Worm (Caenorhabditis elegans): ENCODE measurements around the gene srh-217.

Gene srh-217

ce11 chrV:20188790-20189189 is 6.6 kb downstream of the srh-217 start, which contains the start of gene fbxa-116:
Gene fbxa-116, minus strand, starts transcription at chrV:20188890.
- TF ChIP-seq ztf-29 (GFP tag; IDR thresholded peaks at IDR 0.05): no peak
- TF ChIP-seq med-1 (GFP tag; optimal IDR thresholded peaks at IDR 0.05; ENCODE audit: insufficient read depth): no peak
- TF ChIP-seq cog-1 (tag; optimal IDR thresholded peaks at IDR 0.05): no peak
- TF ChIP-seq klf-2 (GFP tag; conservative IDR thresholded peaks at IDR 0.05): no peak
- TF ChIP-seq tab-1 (GFP tag; IDR thresholded peaks at IDR 0.05): no peak
- TF ChIP-seq ref-1 (GFP tag; conservative IDR thresholded peaks at IDR 0.05): no peak
- TF ChIP-seq T22C8.4 (GFP tag; IDR thresholded peaks at IDR 0.05): no peak
- TF ChIP-seq flt-1 (GFP tag; IDR thresholded peaks at IDR 0.05): no peak
- TF ChIP-seq ztf-23 (GFP tag; IDR thresholded peaks at IDR 0.05): no peak

- TF ChIP-seq tab-1 (GFP tag; IDR thresholded peaks at IDR 0.05) (no peak), T22C8.4 (GFP tag; IDR thresholded peaks at IDR 0.05) (no peak), ztf-29 (GFP tag; IDR thresholded peaks at IDR 0.05) (no peak), ref-1 (GFP tag; conservative IDR thresholded peaks at IDR 0.05) (no peak), ztf-23 (GFP tag; IDR thresholded peaks at IDR 0.05) (no peak), cog-1 (tag; optimal IDR thresholded peaks at IDR 0.05) (no peak)
Observed at ce11 chrV:20186579-20186978, 8.8 kb downstream of the srh-217 start, which contains the start of gene srz-16. Gene srz-16, minus strand, starts transcription at chrV:20186679.

- no peak for TF ChIP-seq ztf-29 (GFP tag; IDR thresholded peaks at IDR 0.05)
- no peak for TF ChIP-seq flt-1 (GFP tag; IDR thresholded peaks at IDR 0.05)
- TF ChIP-seq tab-1 (GFP tag; IDR thresholded peaks at IDR 0.05): no peak
- TF ChIP-seq klf-2 (GFP tag; conservative IDR thresholded peaks at IDR 0.05): no peak
- TF ChIP-seq ztf-23 (GFP tag; IDR thresholded peaks at IDR 0.05): no peak
- TF ChIP-seq med-1 (GFP tag; optimal IDR thresholded peaks at IDR 0.05; ENCODE audit: insufficient read depth): no peak
- no peak for TF ChIP-seq cog-1 (tag; optimal IDR thresholded peaks at IDR 0.05)
- TF ChIP-seq ref-1 (GFP tag; conservative IDR thresholded peaks at IDR 0.05): no peak
- TF ChIP-seq T22C8.4 (GFP tag; IDR thresholded peaks at IDR 0.05): no peak
Observed at ce11 chrV:20182311-20182710, 13.0 kb downstream of the srh-217 start.

- TF ChIP-seq ref-1 (GFP tag; conservative IDR thresholded peaks at IDR 0.05): no peak
- TF ChIP-seq T22C8.4 (GFP tag; IDR thresholded peaks at IDR 0.05): no peak
- no peak for TF ChIP-seq cog-1 (tag; optimal IDR thresholded peaks at IDR 0.05)
- TF ChIP-seq med-1 (GFP tag; optimal IDR thresholded peaks at IDR 0.05; ENCODE audit: insufficient read depth): no peak
- no peak for TF ChIP-seq ztf-29 (GFP tag; IDR thresholded peaks at IDR 0.05)
- TF ChIP-seq ztf-23 (GFP tag; IDR thresholded peaks at IDR 0.05): no peak
- TF ChIP-seq klf-2 (GFP tag; conservative IDR thresholded peaks at IDR 0.05): no peak
- TF ChIP-seq tab-1 (GFP tag; IDR thresholded peaks at IDR 0.05): no peak
- no peak for TF ChIP-seq flt-1 (GFP tag; IDR thresholded peaks at IDR 0.05)
Observed at ce11 chrV:20171941-20172340, 23.4 kb downstream of the srh-217 start, which contains the start of gene srw-39. Gene srw-39, minus strand, starts transcription at chrV:20172041.

- TF ChIP-seq med-1 (GFP tag; optimal IDR thresholded peaks at IDR 0.05; ENCODE audit: insufficient read depth): no peak
- no peak for TF ChIP-seq tab-1 (GFP tag; IDR thresholded peaks at IDR 0.05)
- TF ChIP-seq ztf-23 (GFP tag; IDR thresholded peaks at IDR 0.05): no peak
- TF ChIP-seq ztf-29 (GFP tag; IDR thresholded peaks at IDR 0.05): no peak
- no peak for TF ChIP-seq ref-1 (GFP tag; conservative IDR thresholded peaks at IDR 0.05)
- no peak for TF ChIP-seq flt-1 (GFP tag; IDR thresholded peaks at IDR 0.05)
- no peak for TF ChIP-seq T22C8.4 (GFP tag; IDR thresholded peaks at IDR 0.05)
- TF ChIP-seq cog-1 (tag; optimal IDR thresholded peaks at IDR 0.05): no peak
- TF ChIP-seq klf-2 (GFP tag; conservative IDR thresholded peaks at IDR 0.05): no peak
Observed at ce11 chrV:20165808-20166207, 29.5 kb downstream of the srh-217 start.

- TF ChIP-seq flt-1 (GFP tag; IDR thresholded peaks at IDR 0.05) (no peak), med-1 (GFP tag; optimal IDR thresholded peaks at IDR 0.05; ENCODE audit: insufficient read depth) (no peak), ref-1 (GFP tag; conservative IDR thresholded peaks at IDR 0.05) (no peak), tab-1 (GFP tag; IDR thresholded peaks at IDR 0.05) (no peak), ztf-29 (GFP tag; IDR thresholded peaks at IDR 0.05) (no peak), cog-1 (tag; optimal IDR thresholded peaks at IDR 0.05) (no peak), klf-2 (GFP tag; conservative IDR thresholded peaks at IDR 0.05) (no peak), ztf-23 (GFP tag; IDR thresholded peaks at IDR 0.05) (no peak), T22C8.4 (GFP tag; IDR thresholded peaks at IDR 0.05) (no peak)
Observed at ce11 chrV:20164059-20164892, 31.1 kb downstream of the srh-217 start, which contains the start of gene F19B2.5. Gene F19B2.5, minus strand, starts transcription at chrV:20164165.

- TF ChIP-seq tab-1 (GFP tag; IDR thresholded peaks at IDR 0.05) (no peak), med-1 (GFP tag; optimal IDR thresholded peaks at IDR 0.05; ENCODE audit: insufficient read depth) (no peak), ztf-23 (GFP tag; IDR thresholded peaks at IDR 0.05) (no peak), flt-1 (GFP tag; IDR thresholded peaks at IDR 0.05) (no peak), ztf-29 (GFP tag; IDR thresholded peaks at IDR 0.05) (no peak), cog-1 (tag; optimal IDR thresholded peaks at IDR 0.05) (no peak), klf-2 (GFP tag; conservative IDR thresholded peaks at IDR 0.05) (no peak), T22C8.4 (GFP tag; IDR thresholded peaks at IDR 0.05) (no peak), ref-1 (GFP tag; conservative IDR thresholded peaks at IDR 0.05) (no peak)
Observed at ce11 chrV:20163105-20163449, 32.3 kb downstream of the srh-217 start.

- TF ChIP-seq klf-2 (GFP tag; conservative IDR thresholded peaks at IDR 0.05) (no peak), ztf-29 (GFP tag; IDR thresholded peaks at IDR 0.05) (no peak), tab-1 (GFP tag; IDR thresholded peaks at IDR 0.05) (no peak), med-1 (GFP tag; optimal IDR thresholded peaks at IDR 0.05; ENCODE audit: insufficient read depth) (no peak), T22C8.4 (GFP tag; IDR thresholded peaks at IDR 0.05) (no peak), flt-1 (GFP tag; IDR thresholded peaks at IDR 0.05) (no peak), cog-1 (tag; optimal IDR thresholded peaks at IDR 0.05) (no peak), ztf-23 (GFP tag; IDR thresholded peaks at IDR 0.05) (no peak), ref-1 (GFP tag; conservative IDR thresholded peaks at IDR 0.05) (no peak)
Observed at ce11 chrV:20162290-20163104, 32.9 kb downstream of the srh-217 start.

Data from whole organism, midembryonic.